Fruit fly (Drosophila melanogaster) whole organism, wandering third instar larva: ENCODE measurements around the gene Or85b.
A peak's percentile ranks its signal among the peaks of the same experiment; 100 is the strongest.

ENCODE experiments used
- Abd-B ChIP-seq: fragments of >200 bp; optimal IDR thresholded peaks from 2 replicates; lab custom pipeline; 2017; ENCODE audit warnings: missing biosample characterization, missing genetic modification characterization
- CG32264 ChIP-seq: fragments of 200-800 bp; sonication (Bioruptor generic); optimal IDR thresholded peaks from 2 replicates; lab custom pipeline; 2016; ENCODE audit warnings: missing biosample characterization, missing genetic modification characterization
- CG9705 ChIP-seq: fragments of 200-800 bp; sonication (Bioruptor generic); optimal IDR thresholded peaks from 2 replicates; lab custom pipeline; 2018; ENCODE audit warnings: missing biosample characterization, mild to moderate bottlenecking, missing genetic modification characterization
- CrebA ChIP-seq: fragments of 200-800 bp; sonication (Bioruptor generic); optimal IDR thresholded peaks from 2 replicates; lab custom pipeline; 2016; ENCODE audit warnings: missing biosample characterization, mild to moderate bottlenecking, missing genetic modification characterization, borderline replicate concordance
- Dfd ChIP-seq: fragments of >200 bp; optimal IDR thresholded peaks from 2 replicates; lab custom pipeline; 2017; ENCODE audit warnings: missing biosample characterization, missing genetic modification characterization
- Dif ChIP-seq: fragments of 200-275, 200-300 bp; sonication (Bioruptor generic); optimal IDR thresholded peaks from 2 replicates; lab custom pipeline; 2018; ENCODE audit warnings: missing biosample characterization, missing genetic modification characterization; ENCODE audit not compliant: partially characterized antibody
- GATAd ChIP-seq: sonication (Bioruptor generic); optimal IDR thresholded peaks from 2 replicates; lab custom pipeline; 2016; ENCODE audit warnings: missing biosample characterization, missing genetic modification characterization
- HLH106 ChIP-seq: fragments of 200-800 bp; optimal IDR thresholded peaks from 3 replicates; lab custom pipeline; 2019; ENCODE audit warnings: missing biosample characterization, mild to moderate bottlenecking, missing genetic modification characterization, moderate library complexity
- Hr78 ChIP-seq: fragments of >200 bp; optimal IDR thresholded peaks from 2 replicates; lab custom pipeline; 2017; ENCODE audit warnings: missing biosample characterization, missing genetic modification characterization
- Hr83 ChIP-seq: fragments of 200-300 bp; sonication (Bioruptor generic); optimal IDR thresholded peaks from 2 replicates; lab custom pipeline; 2016; ENCODE audit warnings: missing biosample characterization, mild to moderate bottlenecking, missing genetic modification characterization, moderate library complexity; ENCODE audit not compliant: poor library complexity, severe bottlenecking
- Jra ChIP-seq: sonication (Bioruptor generic); optimal IDR thresholded peaks from 2 replicates; lab custom pipeline; 2016; ENCODE audit warnings: missing biosample characterization, missing genetic modification characterization
- Mio ChIP-seq: sonication (Bioruptor generic); optimal IDR thresholded peaks from 2 replicates; lab custom pipeline; 2016; ENCODE audit warnings: missing biosample characterization, missing genetic modification characterization
- Myc ChIP-seq: fragments of >200 bp; optimal IDR thresholded peaks from 2 replicates; lab custom pipeline; 2017
- N ChIP-seq: fragments of >200 bp; optimal IDR thresholded peaks from 2 replicates; lab custom pipeline; 2018; ENCODE audit warnings: missing biosample characterization, missing external identifiers, missing genetic modification characterization
- OdsH ChIP-seq: fragments of 200-800 bp; sonication (Bioruptor generic); optimal IDR thresholded peaks from 2 replicates; lab custom pipeline; 2016; ENCODE audit warnings: missing biosample characterization, mild to moderate bottlenecking, missing genetic modification characterization
- Rel ChIP-seq, 2 experiments: fragments of 200-800 bp; sonication (Bioruptor generic) in 1 of 2; optimal IDR thresholded peaks; 2 replicates in 1 of 2; 3 replicates in 1 of 2; lab custom pipeline; 2016 to 2019; ENCODE audit warnings: mild to moderate bottlenecking in 2 of 2, missing biosample characterization in 2 of 2, missing genetic modification characterization in 2 of 2, moderate library complexity in 1 of 2
- Sp1 ChIP-seq: fragments of 200-800 bp; sonication (Bioruptor generic); optimal IDR thresholded peaks from 3 replicates; lab custom pipeline; 2019; ENCODE audit warnings: missing biosample characterization, mild to moderate bottlenecking, missing genetic modification characterization, moderate library complexity
- Vsx2 ChIP-seq: fragments of 200-300, 225-300 bp; sonication (Bioruptor generic); optimal IDR thresholded peaks from 2 replicates; lab custom pipeline; 2018; ENCODE audit warnings: missing biosample characterization, missing genetic modification characterization; ENCODE audit not compliant: partially characterized antibody
- br ChIP-seq: fragments of 200-800 bp; sonication (Bioruptor generic); optimal IDR thresholded peaks from 2 replicates; lab custom pipeline; 2016; ENCODE audit warnings: missing biosample characterization, missing genetic modification characterization
- brk ChIP-seq: fragments of 200-800 bp; sonication (Bioruptor generic); optimal IDR thresholded peaks from 2 replicates; lab custom pipeline; 2016; ENCODE audit warnings: missing biosample characterization, mild to moderate bottlenecking, missing genetic modification characterization
- dl ChIP-seq, 2 experiments: fragments of 175-275, 200-275 bp in 1 of 2; fragments of 200-275 bp in 1 of 2; sonication (Bioruptor generic); optimal IDR thresholded peaks; lab custom pipeline; 2018; ENCODE audit warnings: mild to moderate bottlenecking in 2 of 2, missing biosample characterization in 2 of 2, missing genetic modification characterization in 2 of 2, moderate library complexity in 2 of 2; ENCODE audit not compliant: partially characterized antibody in 2 of 2, insufficient read depth in 1 of 2
- dmrt93B ChIP-seq: fragments of 200-800 bp; sonication (Bioruptor generic); optimal IDR thresholded peaks from 2 replicates; lab custom pipeline; 2018; ENCODE audit warnings: missing biosample characterization, mild to moderate bottlenecking, missing genetic modification characterization
- dsf ChIP-seq: sonication (Bioruptor generic); optimal IDR thresholded peaks from 2 replicates; lab custom pipeline; 2016; ENCODE audit warnings: missing biosample characterization, missing genetic modification characterization, borderline replicate concordance
- ey ChIP-seq: fragments of 200-800 bp; sonication (Bioruptor generic); optimal IDR thresholded peaks from 2 replicates; lab custom pipeline; 2016; ENCODE audit warnings: missing biosample characterization, missing genetic modification characterization
- foxo ChIP-seq, 2 experiments: fragments of 200-800 bp; sonication (Bioruptor generic); optimal IDR thresholded peaks; 2 replicates in 1 of 2; 3 replicates in 1 of 2; lab custom pipeline; 2016 to 2017; ENCODE audit warnings: missing biosample characterization in 2 of 2, missing genetic modification characterization in 2 of 2
- fru ChIP-seq: fragments of 200-800 bp; sonication (Bioruptor generic); optimal IDR thresholded peaks from 3 replicates; lab custom pipeline; 2016; ENCODE audit warnings: missing biosample characterization, mild to moderate bottlenecking, missing genetic modification characterization
- h ChIP-seq: fragments of 200-800 bp; sonication (Bioruptor generic); optimal IDR thresholded peaks from 3 replicates; lab custom pipeline; 2016; ENCODE audit warnings: missing biosample characterization, mild to moderate bottlenecking, missing genetic modification characterization
- jim ChIP-seq: fragments of 175-275, 200-325 bp; sonication (Bioruptor generic); optimal IDR thresholded peaks from 2 replicates; lab custom pipeline; 2016; ENCODE audit warnings: missing biosample characterization, mild to moderate bottlenecking, missing genetic modification characterization
- lola ChIP-seq: fragments of >200 bp; optimal IDR thresholded peaks from 2 replicates; lab custom pipeline; 2017; ENCODE audit warnings: missing biosample characterization, missing genetic modification characterization
- pan ChIP-seq: fragments of >200 bp; optimal IDR thresholded peaks from 2 replicates; lab custom pipeline; 2017
- psq ChIP-seq: fragments of 200-800 bp; sonication (Bioruptor generic); optimal IDR thresholded peaks from 3 replicates; lab custom pipeline; 2017; ENCODE audit warnings: missing biosample characterization, mild to moderate bottlenecking, missing genetic modification characterization, moderate library complexity
- rgr ChIP-seq: fragments of 200-800 bp; sonication (Bioruptor generic); optimal IDR thresholded peaks from 3 replicates; lab custom pipeline; 2016; ENCODE audit warnings: missing biosample characterization, mild to moderate bottlenecking, missing genetic modification characterization
- sage ChIP-seq: fragments of 200-800 bp; sonication (Bioruptor generic); optimal IDR thresholded peaks from 2 replicates; lab custom pipeline; 2016; ENCODE audit warnings: missing biosample characterization, mild to moderate bottlenecking, missing genetic modification characterization
- sv ChIP-seq: fragments of 200-800 bp; sonication (Bioruptor generic); optimal IDR thresholded peaks from 3 replicates; lab custom pipeline; 2016; ENCODE audit warnings: missing biosample characterization, missing genetic modification characterization
- tai ChIP-seq: sonication (Bioruptor generic); optimal IDR thresholded peaks from 2 replicates; lab custom pipeline; 2016; ENCODE audit warnings: missing biosample characterization, missing genetic modification characterization
- usp ChIP-seq: fragments of >200 bp; optimal IDR thresholded peaks from 2 replicates; lab custom pipeline; 2017; ENCODE audit warnings: missing biosample characterization, missing genetic modification characterization
- woc ChIP-seq: sonication (Bioruptor generic); optimal IDR thresholded peaks from 2 replicates; lab custom pipeline; 2016; ENCODE audit warnings: missing biosample characterization, mild to moderate bottlenecking, missing genetic modification characterization

Gene Or85b

dm6 chr3R:8511258-8511657 is at the start of gene Or85b:
TSS of gene Or85b (minus strand) at chr3R:8511358.
- TF ChIP-seq OdsH (GFP tag; lab: Kevin White, UChicago) (no peak), Rel (GFP tag; optimal IDR thresholded peaks at IDR 0.05; lab: Kevin White, UChicago) (no peak), Rel (tag; optimal IDR thresholded peaks at IDR 0.05; lab: Kevin White, UChicago) (no peak), Hr83 (no peak), dl (GFP tag; optimal IDR thresholded peaks at IDR 0.05; lab: Kevin White, UChicago; ENCODE audit: insufficient read depth in 1 of 2, partially characterized antibody in 2 of 2) (no peak)

dm6 chr3R:8552308-8552707 is 41.1 kb upstream of the Or85b start, which contains the start of gene Or85d:
TSS of gene Or85d (plus strand) at chr3R:8552608.
- no peak for TF ChIP-seq Abd-B (GFP tag; lab: Kevin White, UChicago)
- TF ChIP-seq psq (GFP tag; lab: Kevin White, UChicago): no peak

- no peak for TF ChIP-seq Jra (GFP tag; lab: Kevin White, UChicago)
- no peak for TF ChIP-seq Vsx2
- no peak for TF ChIP-seq Dif
- no peak for TF ChIP-seq dmrt93B (GFP tag; lab: Kevin White, UChicago)
- TF ChIP-seq N: no peak
- TF ChIP-seq Myc: no peak
- no peak for TF ChIP-seq foxo (GFP tag; optimal IDR thresholded peaks at IDR 0.05; lab: Kevin White, UChicago)
- no peak for TF ChIP-seq woc (GFP tag; lab: Kevin White, UChicago)
- no peak for TF ChIP-seq Dfd
- no peak for TF ChIP-seq ey
- TF ChIP-seq Hr78 (GFP tag; lab: Kevin White, UChicago): no peak
- TF ChIP-seq Abd-B (GFP tag; lab: Kevin White, UChicago): no peak
- TF ChIP-seq pan (lab: Kevin White, UChicago): no peak
- TF ChIP-seq h (GFP tag; lab: Kevin White, UChicago): no peak
- no peak for TF ChIP-seq CG9705 (GFP tag; lab: Kevin White, UChicago)
Measured at dm6 chr3R:8545915-8546314, 34.8 kb upstream of the Or85b start.

- TF ChIP-seq foxo (GFP tag; optimal IDR thresholded peaks at IDR 0.05; lab: Kevin White, UChicago) (no peak), h (GFP tag; lab: Kevin White, UChicago) (no peak), ey (no peak), sv (GFP tag; lab: Kevin White, UChicago) (no peak), dsf (GFP tag; lab: Kevin White, UChicago) (no peak), Mio (GFP tag; lab: Kevin White, UChicago) (no peak), pan (lab: Kevin White, UChicago) (no peak), sage (GFP tag; lab: Kevin White, UChicago) (no peak), psq (GFP tag; lab: Kevin White, UChicago) (no peak), dmrt93B (GFP tag; lab: Kevin White, UChicago) (no peak), Dif (no peak), lola (GFP tag; lab: Kevin White, UChicago) (no peak), tai (no peak), GATAd (GFP tag; lab: Kevin White, UChicago) (no peak), Vsx2 (no peak), CG9705 (GFP tag; lab: Kevin White, UChicago) (no peak), CrebA (GFP tag; lab: Kevin White, UChicago) (no peak), Jra (GFP tag; lab: Kevin White, UChicago) (no peak)
Measured at dm6 chr3R:8528862-8529261, 17.7 kb upstream of the Or85b start, which contains the start of gene CG11741. TSS of gene CG11741 (minus strand) at chr3R:8528877.

- TF ChIP-seq CG9705 (GFP tag; lab: Kevin White, UChicago): no peak
- no peak for TF ChIP-seq woc (GFP tag; lab: Kevin White, UChicago)
- TF ChIP-seq OdsH (GFP tag; lab: Kevin White, UChicago): peak; percentile 42
- TF ChIP-seq br (GFP tag; lab: Kevin White, UChicago): peak; percentile 39
- TF ChIP-seq rgr (GFP tag; lab: Kevin White, UChicago): peak; percentile 55
- no peak for TF ChIP-seq Hr78 (GFP tag; lab: Kevin White, UChicago)
- TF ChIP-seq GATAd (GFP tag; lab: Kevin White, UChicago): no peak
- no peak for TF ChIP-seq Mio (GFP tag; lab: Kevin White, UChicago)
- TF ChIP-seq dmrt93B (GFP tag; lab: Kevin White, UChicago): no peak
- no peak for TF ChIP-seq usp (GFP tag; lab: Kevin White, UChicago)
- no peak for TF ChIP-seq sv (GFP tag; lab: Kevin White, UChicago)
- peak in 1 of 2 experiments; percentile 41 for TF ChIP-seq foxo (GFP tag; optimal IDR thresholded peaks at IDR 0.05; lab: Kevin White, UChicago)
- TF ChIP-seq psq (GFP tag; lab: Kevin White, UChicago): no peak
- TF ChIP-seq HLH106: no peak
- no peak for TF ChIP-seq N
- no peak for TF ChIP-seq CrebA (GFP tag; lab: Kevin White, UChicago)
- TF ChIP-seq dl (GFP tag; optimal IDR thresholded peaks at IDR 0.05; lab: Kevin White, UChicago; ENCODE audit: insufficient read depth in 1 of 2, partially characterized antibody in 2 of 2): no peak
- no peak for TF ChIP-seq brk
- TF ChIP-seq dsf (GFP tag; lab: Kevin White, UChicago): no peak
- TF ChIP-seq Hr83: peak; percentile 39
- TF ChIP-seq Jra (GFP tag; lab: Kevin White, UChicago): no peak
- no peak for TF ChIP-seq Rel (GFP tag; optimal IDR thresholded peaks at IDR 0.05; lab: Kevin White, UChicago)
- no peak for TF ChIP-seq Rel (tag; optimal IDR thresholded peaks at IDR 0.05; lab: Kevin White, UChicago)
- peak; percentile 7 for TF ChIP-seq fru
- TF ChIP-seq ey: peak; percentile 55
- TF ChIP-seq CG32264: no peak
- TF ChIP-seq jim (GFP tag; lab: Kevin White, UChicago): no peak
- no peak for TF ChIP-seq Sp1 (GFP tag; lab: Kevin White, UChicago)
- TF ChIP-seq tai: no peak
- no peak for TF ChIP-seq lola (GFP tag; lab: Kevin White, UChicago)
- TF ChIP-seq Dfd: no peak
- TF ChIP-seq Vsx2: no peak
- no peak for TF ChIP-seq Abd-B (GFP tag; lab: Kevin White, UChicago)
Measured at dm6 chr3R:8524277-8524676, 13.1 kb upstream of the Or85b start.
